Worm (Caenorhabditis elegans): ENCODE results near the gene mam-3.

- TF ChIP-seq flt-1 (GFP tag; IDR thresholded peaks at IDR 0.05), result no peak
- TF ChIP-seq cog-1 (tag; optimal IDR thresholded peaks at IDR 0.05), result no peak
- no peak for TF ChIP-seq med-1 (GFP tag; optimal IDR thresholded peaks at IDR 0.05; ENCODE audit: insufficient read depth)
Observed at ce11 chrIV:13445275-13445674, at the start of gene mam-3.
